Fruit fly (Drosophila melanogaster) whole organism, wandering third instar larva: ENCODE results near the gene CG13044.

ENCODE experiments used
- CG32264 ChIP-seq: fragments of 200-800 bp; sonication (Bioruptor generic); optimal IDR thresholded peaks from 2 replicates; lab custom pipeline; 2016; ENCODE audit warnings: missing biosample characterization, missing genetic modification characterization
- dmrt93B ChIP-seq: fragments of 200-800 bp; sonication (Bioruptor generic); optimal IDR thresholded peaks from 2 replicates; lab custom pipeline; 2018; ENCODE audit warnings: missing biosample characterization, mild to moderate bottlenecking, missing genetic modification characterization
- psq ChIP-seq: fragments of 200-800 bp; sonication (Bioruptor generic); optimal IDR thresholded peaks from 3 replicates; lab custom pipeline; 2017; ENCODE audit warnings: missing biosample characterization, mild to moderate bottlenecking, missing genetic modification characterization, moderate library complexity

dm6 chr3L:16269092-16269491, 33.9 kb downstream of the CG13044 start, which contains the start of gene CG13068:
- no peak for TF ChIP-seq CG32264 (GFP tag; lab: Kevin White, UChicago)
- TF ChIP-seq psq (GFP tag; lab: Kevin White, UChicago): no peak
- TF ChIP-seq dmrt93B (GFP tag; lab: Kevin White, UChicago): no peak
